Worm (Caenorhabditis elegans): ENCODE measurements around the gene ZK632.12.

The ZK632.12 gene

ce11 chrIII:9826005-9826404 lies 4.6 kb upstream of the ZK632.12 start (continued):
- TF ChIP-seq cebp-2 (GFP tag; IDR thresholded peaks at IDR 0.05) (no peak), lsy-27 (tag; optimal IDR thresholded peaks at IDR 0.05; ENCODE audit: borderline replicate concordance, insufficient read depth) (no peak), lin-54 (GFP tag; optimal IDR thresholded peaks at IDR 0.05) (peak; percentile 39), ztf-6 (GFP tag; IDR thresholded peaks at IDR 0.05) (no peak), mcd-1 (GFP tag; IDR thresholded peaks at IDR 0.05) (0 out of 2 replicates have a peak, but pooled peaks have one; percentile 61), madf-6 (GFP tag; IDR thresholded peaks at IDR 0.05) (0 out of 2 replicates have a peak, but pooled peaks have one; percentile 8), hlh-12 (tag; optimal IDR thresholded peaks at IDR 0.05) (no peak), lin-40 (tag; optimal IDR thresholded peaks at IDR 0.05) (peak; percentile 39), dox-1 (GFP tag; IDR thresholded peaks at IDR 0.05) (no peak), F37B4.10 (GFP tag; IDR thresholded peaks at IDR 0.05) (no peak), F23B12.7 (tag; optimal IDR thresholded peaks at IDR 0.05; ENCODE audit: insufficient read depth) (no peak), Y79H2A.3 (GFP tag; conservative IDR thresholded peaks at IDR 0.05) (no peak), B0019.2 (GFP tag; conservative IDR thresholded peaks at IDR 0.05) (no peak), ama-1 (optimal IDR thresholded peaks at IDR 0.05) (peak; percentile 79), ama-1 (GFP tag; optimal IDR thresholded peaks at IDR 0.05) (no peak), ceh-100 (GFP tag; IDR thresholded peaks at IDR 0.05) (no peak), bed-1 (GFP tag; IDR thresholded peaks at IDR 0.05) (no peak), nhr-90 (tag; optimal IDR thresholded peaks at IDR 0.05) (no peak), efl-1 (GFP tag; optimal IDR thresholded peaks at IDR 0.05) (no peak), F57A8.1 (GFP tag; optimal IDR thresholded peaks at IDR 0.05) (no peak), unc-62 (GFP tag; optimal IDR thresholded peaks at IDR 0.05) (no peak), F33H1.4 (GFP tag; IDR thresholded peaks at IDR 0.05) (no peak), snpc-1.1 (tag; optimal IDR thresholded peaks at IDR 0.05; ENCODE audit: insufficient read depth) (no peak), lsl-1 (GFP tag; optimal IDR thresholded peaks at IDR 0.05) (no peak), B0336.3 (GFP tag; IDR thresholded peaks at IDR 0.05) (no peak), nfya-2 (GFP tag; IDR thresholded peaks at IDR 0.05) (no peak), athp-1 (tag; optimal IDR thresholded peaks at IDR 0.05) (no peak), ztf-28 (GFP tag; IDR thresholded peaks at IDR 0.05) (no peak), fkh-3 (tag; optimal IDR thresholded peaks at IDR 0.05) (no peak), hlh-26 (GFP tag; conservative IDR thresholded peaks at IDR 0.05) (no peak), ZK185.1 (tag; optimal IDR thresholded peaks at IDR 0.05; ENCODE audit: poor library complexity, severe bottlenecking) (no peak), hmg-20 (GFP tag; IDR thresholded peaks at IDR 0.05) (no peak), ceh-79 (tag; optimal IDR thresholded peaks at IDR 0.05) (no peak), F52B5.7 (tag; optimal IDR thresholded peaks at IDR 0.05) (no peak), ceh-91 (GFP tag; IDR thresholded peaks at IDR 0.05) (no peak), zfh-2 (GFP tag; conservative IDR thresholded peaks at IDR 0.05) (no peak), pbrm-1 (GFP tag; IDR thresholded peaks at IDR 0.05) (0 out of 2 replicates have a peak, but pooled peaks have one; percentile 48), atf-7 (tag; optimal IDR thresholded peaks at IDR 0.05) (peak; percentile 52), repo-1 (tag; optimal IDR thresholded peaks at IDR 0.05) (peak; percentile 40), let-526 (GFP tag; IDR thresholded peaks at IDR 0.05) (peak; percentile 57; the same call in 1 of the 2 replicates), die-1 (tag; optimal IDR thresholded peaks at IDR 0.05) (no peak), C17E4.6 (GFP tag; IDR thresholded peaks at IDR 0.05) (no peak), zim-3 (tag; optimal IDR thresholded peaks at IDR 0.05) (no peak), let-607 (tag; optimal IDR thresholded peaks at IDR 0.05) (peak; percentile 22 to 26), sdz-38 (tag; optimal IDR thresholded peaks at IDR 0.05) (no peak), attf-3 (GFP tag; conservative IDR thresholded peaks at IDR 0.05) (no peak), sptf-2 (GFP tag; optimal IDR thresholded peaks at IDR 0.05) (no peak), K11D2.4 (GFP tag; IDR thresholded peaks at IDR 0.05) (peak; percentile 67; the same call in 1 of the 2 replicates), snpc-1.3 (tag; optimal IDR thresholded peaks at IDR 0.05; ENCODE audit: insufficient read depth) (no peak)

Data from whole organism, young adult.